Worm (Caenorhabditis elegans): ENCODE measurements around the gene acl-4.

The acl-4 gene

ce11 chrX:2048865-2049405, 21.3 kb downstream of the acl-4 start:
- TF ChIP-seq him-1 (tag; optimal IDR thresholded peaks at IDR 0.05): no peak
- TF ChIP-seq W03F9.2 (tag; optimal IDR thresholded peaks at IDR 0.05): no peak
- no peak for TF ChIP-seq dao-5 (tag; optimal IDR thresholded peaks at IDR 0.05)

ce11 chrX:2047208-2047946, 22.9 kb downstream of the acl-4 start:
- TF ChIP-seq W03F9.2 (tag; optimal IDR thresholded peaks at IDR 0.05) (no peak), dao-5 (tag; optimal IDR thresholded peaks at IDR 0.05) (no peak)

ce11 chrX:2046124-2046722, 24.0 kb downstream of the acl-4 start, which contains the start of gene igcm-4:
TSS of gene igcm-4 (minus strand) at chrX:2046360.
- TF ChIP-seq him-1 (tag; optimal IDR thresholded peaks at IDR 0.05) (no peak), W03F9.2 (tag; optimal IDR thresholded peaks at IDR 0.05) (no peak), dao-5 (tag; optimal IDR thresholded peaks at IDR 0.05) (no peak)

- no peak for TF ChIP-seq dao-5 (tag; optimal IDR thresholded peaks at IDR 0.05)
- no peak for TF ChIP-seq W03F9.2 (tag; optimal IDR thresholded peaks at IDR 0.05)
- TF ChIP-seq him-1 (tag; optimal IDR thresholded peaks at IDR 0.05): no peak
These were observed 24.6 kb downstream of the acl-4 start for ce11 chrX:2045603-2046002.

ce11 chrX:2044541-2045168, 25.6 kb downstream of the acl-4 start:
- TF ChIP-seq dao-5 (tag; optimal IDR thresholded peaks at IDR 0.05) (no peak), him-1 (tag; optimal IDR thresholded peaks at IDR 0.05) (no peak), W03F9.2 (tag; optimal IDR thresholded peaks at IDR 0.05) (no peak)

ce11 chrX:2043224-2043623, 27.0 kb downstream of the acl-4 start:
- no peak for TF ChIP-seq W03F9.2 (tag; optimal IDR thresholded peaks at IDR 0.05)
- no peak for TF ChIP-seq dao-5 (tag; optimal IDR thresholded peaks at IDR 0.05)
- no peak for TF ChIP-seq him-1 (tag; optimal IDR thresholded peaks at IDR 0.05)

ce11 chrX:2042621-2043020, 27.6 kb downstream of the acl-4 start:
- TF ChIP-seq him-1 (tag; optimal IDR thresholded peaks at IDR 0.05) (no peak), dao-5 (tag; optimal IDR thresholded peaks at IDR 0.05) (no peak)

- TF ChIP-seq W03F9.2 (tag; optimal IDR thresholded peaks at IDR 0.05) (no peak), him-1 (tag; optimal IDR thresholded peaks at IDR 0.05) (no peak), dao-5 (tag; optimal IDR thresholded peaks at IDR 0.05) (no peak)
These were observed 28.7 kb downstream of the acl-4 start for ce11 chrX:2041448-2042138.

ce11 chrX:2040877-2041276, 29.4 kb downstream of the acl-4 start:
- TF ChIP-seq dao-5 (tag; optimal IDR thresholded peaks at IDR 0.05) (no peak), W03F9.2 (tag; optimal IDR thresholded peaks at IDR 0.05) (no peak), him-1 (tag; optimal IDR thresholded peaks at IDR 0.05) (no peak)

- no peak for TF ChIP-seq W03F9.2 (tag; optimal IDR thresholded peaks at IDR 0.05)
- no peak for TF ChIP-seq him-1 (tag; optimal IDR thresholded peaks at IDR 0.05)
- TF ChIP-seq dao-5 (tag; optimal IDR thresholded peaks at IDR 0.05): no peak
These were observed 30.9 kb downstream of the acl-4 start, which contains the start of gene smex-2 for ce11 chrX:2039358-2039757. TSS of gene smex-2 (minus strand) at chrX:2039458.

- TF ChIP-seq him-1 (tag; optimal IDR thresholded peaks at IDR 0.05) (no peak), W03F9.2 (tag; optimal IDR thresholded peaks at IDR 0.05) (no peak), dao-5 (tag; optimal IDR thresholded peaks at IDR 0.05) (no peak)
These were observed 35.1 kb downstream of the acl-4 start, which contains the start of gene ergi-1 for ce11 chrX:2035172-2035571. TSS of gene ergi-1 (minus strand) at chrX:2035272.

- TF ChIP-seq dao-5 (tag; optimal IDR thresholded peaks at IDR 0.05) (no peak), him-1 (tag; optimal IDR thresholded peaks at IDR 0.05) (no peak), W03F9.2 (tag; optimal IDR thresholded peaks at IDR 0.05) (no peak)
These were observed 38.8 kb downstream of the acl-4 start, which contains the start of gene Y102A11A.5 for ce11 chrX:2031414-2031813. TSS of gene Y102A11A.5 (minus strand) at chrX:2031588.

- TF ChIP-seq him-1 (tag; optimal IDR thresholded peaks at IDR 0.05): no peak
- no peak for TF ChIP-seq W03F9.2 (tag; optimal IDR thresholded peaks at IDR 0.05)
- no peak for TF ChIP-seq dao-5 (tag; optimal IDR thresholded peaks at IDR 0.05)
These were observed 39.4 kb downstream of the acl-4 start for ce11 chrX:2030871-2031270.
